Fruit fly (Drosophila melanogaster) whole organism, adult: ENCODE data around the gene mRRF1.

ENCODE experiments used
- CG12768 ChIP-seq: fragments of 200-800 bp; sonication (Bioruptor generic); optimal IDR thresholded peaks from 2 replicates; lab custom pipeline; 2017; ENCODE audit warnings: missing biosample characterization, missing genetic modification characterization, mild to moderate bottlenecking, moderate library complexity, missing genetic modification reagents
- toe ChIP-seq: fragments of 200-800 bp; sonication (Bioruptor generic); optimal IDR thresholded peaks from 2 replicates; lab custom pipeline; 2016; ENCODE audit warnings: missing biosample characterization, missing genetic modification characterization

DNA sequence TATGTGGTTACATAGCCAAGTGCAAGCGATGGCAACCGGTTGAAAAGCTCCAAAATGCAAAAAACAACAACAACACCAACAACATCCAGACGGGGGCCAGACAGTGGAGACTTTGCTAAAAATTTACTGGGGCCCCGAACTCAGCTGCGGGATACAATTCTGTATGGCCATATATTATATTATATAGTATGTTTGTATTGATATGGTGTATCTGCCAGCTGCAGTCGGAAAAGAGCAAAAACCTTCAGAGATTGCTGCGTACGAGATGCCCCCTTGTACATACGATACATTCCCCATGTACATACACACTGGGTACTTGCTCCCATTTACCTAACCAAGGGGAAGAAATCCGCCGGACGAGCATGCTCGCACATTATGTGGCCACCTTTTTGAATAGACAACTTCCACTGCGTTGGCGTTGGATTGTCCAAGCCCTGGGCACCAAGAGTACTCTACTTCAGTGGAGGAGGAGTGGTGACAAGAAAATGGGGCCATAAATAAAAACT is 16.2 kb downstream of the mRRF1 start:
- TF ChIP-seq CG12768 (GFP tag; lab: Kevin White, UChicago) (no peak), toe (no peak)
